Fruit fly (Drosophila melanogaster) whole organism, adult: ENCODE data around the gene Antp.

Experiments
- CG14711 ChIP-seq: fragments of 200-800 bp; sonication (Bioruptor generic); optimal IDR thresholded peaks from 2 replicates; lab custom pipeline; 2018; ENCODE audit warnings: missing biosample characterization, mild to moderate bottlenecking, missing genetic modification characterization, moderate library complexity
- CG7045 ChIP-seq: fragments of 200-800 bp; sonication (Bioruptor generic); optimal IDR thresholded peaks from 2 replicates; lab custom pipeline; 2017; ENCODE audit warnings: missing biosample characterization, mild to moderate bottlenecking, missing genetic modification characterization
- Mnt ChIP-seq: fragments of 200-800 bp; sonication (Bioruptor generic); optimal IDR thresholded peaks from 2 replicates; lab custom pipeline; 2016; ENCODE audit warnings: missing biosample characterization, mild to moderate bottlenecking, missing genetic modification characterization
- ovo ChIP-seq: fragments of 200-800 bp; sonication (Bioruptor generic); optimal IDR thresholded peaks from 2 replicates; lab custom pipeline; 2016; ENCODE audit warnings: missing biosample characterization, missing genetic modification characterization

DNA sequence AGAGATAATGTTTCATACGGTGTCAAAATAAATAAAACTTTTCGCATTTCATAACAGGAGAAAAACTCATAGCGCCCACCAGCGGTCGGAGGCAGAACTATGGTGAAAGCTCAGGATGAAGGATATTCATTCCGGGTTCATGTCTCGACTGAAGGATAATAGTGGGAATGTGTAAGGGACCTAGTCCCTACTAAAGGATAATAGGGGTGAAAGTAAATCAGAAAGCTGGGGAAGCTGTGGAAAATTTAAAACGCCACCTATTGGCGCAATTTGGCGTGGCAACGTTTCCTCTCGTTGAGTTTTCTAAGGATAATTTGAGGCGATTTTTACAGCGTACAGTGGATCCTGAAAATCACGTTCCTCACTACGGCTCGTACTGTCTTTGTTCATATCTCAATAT lies 25.7 kb downstream of the Antp start:
- TF ChIP-seq CG14711 (tag; lab: Kevin White, UChicago) (no peak), ovo (GFP tag; lab: Kevin White, UChicago) (no peak), CG7045 (GFP tag; lab: Kevin White, UChicago) (no peak), Mnt (no peak)
